Worm (Caenorhabditis elegans) whole organism, early embryonic: ENCODE data around the gene rha-2.

ENCODE experiments used
- B0310.2 ChIP-seq: sonication (generic microtip); optimal IDR thresholded peaks from 2 replicates; lab custom pipeline; 2016; ENCODE audit warnings: mild to moderate bottlenecking, missing genetic modification characterization, missing compliant biosample characterization
- F13C5.2 ChIP-seq: sonication (generic microtip); optimal IDR thresholded peaks from 2 replicates; lab custom pipeline; 2017; ENCODE audit warnings: mild to moderate bottlenecking, missing genetic modification characterization, inconsistent platforms, missing compliant biosample characterization
- aly-1 ChIP-seq: sonication (generic microtip); optimal IDR thresholded peaks from 2 replicates; lab custom pipeline; 2016; ENCODE audit warnings: missing genetic modification characterization, missing compliant biosample characterization
- ama-1 ChIP-seq: fragments of 150-350 bp; optimal IDR thresholded peaks from 2 replicates; lab custom pipeline; 2014
- flt-1 ChIP-seq: fragments of 200-800 bp; sonication (Bioruptor generic); IDR thresholded peaks from 2 replicates; pipeline ENCODE4 v1.3.6; 2022; ENCODE audit warnings: missing genetic modification characterization, missing compliant biosample characterization
- hmbx-1 ChIP-seq: sonication (generic microtip); optimal IDR thresholded peaks from 2 replicates; lab custom pipeline; 2016; ENCODE audit warnings: mild to moderate bottlenecking, missing genetic modification characterization, missing compliant biosample characterization
- hmg-4 ChIP-seq: fragments of 200-800 bp; sonication (Bioruptor generic); optimal IDR thresholded peaks from 2 replicates; lab custom pipeline; 2018; ENCODE audit warnings: mild to moderate bottlenecking, missing genetic modification characterization, missing compliant biosample characterization
- scrt-1 ChIP-seq: fragments of 200-800 bp; sonication (Bioruptor generic); IDR thresholded peaks from 2 replicates; pipeline ENCODE4 v1.3.6; 2022; ENCODE audit warnings: missing genetic modification characterization, missing compliant biosample characterization
- sea-1 ChIP-seq: fragments of 200-800 bp; sonication (Bioruptor generic); conservative IDR thresholded peaks from 2 replicates; pipeline ENCODE4 v1.3.6; 2022; ENCODE audit warnings: missing genetic modification characterization, missing compliant biosample characterization
- tbx-11 ChIP-seq: fragments of 200-800 bp; sonication (Bioruptor generic); IDR thresholded peaks from 2 replicates; pipeline ENCODE4 v1.3.6; 2022; ENCODE audit warnings: missing genetic modification characterization, missing compliant biosample characterization
- tbx-37 ChIP-seq: fragments of 200-800 bp; sonication (Bioruptor generic); conservative IDR thresholded peaks from 2 replicates; pipeline ENCODE4 v1.3.6; 2022; ENCODE audit warnings: missing genetic modification reagents, missing genetic modification characterization, missing compliant biosample characterization
- tra-4 ChIP-seq: sonication (generic microtip); optimal IDR thresholded peaks from 2 replicates; lab custom pipeline; 2017; ENCODE audit warnings: missing genetic modification characterization, missing compliant biosample characterization

DNA sequence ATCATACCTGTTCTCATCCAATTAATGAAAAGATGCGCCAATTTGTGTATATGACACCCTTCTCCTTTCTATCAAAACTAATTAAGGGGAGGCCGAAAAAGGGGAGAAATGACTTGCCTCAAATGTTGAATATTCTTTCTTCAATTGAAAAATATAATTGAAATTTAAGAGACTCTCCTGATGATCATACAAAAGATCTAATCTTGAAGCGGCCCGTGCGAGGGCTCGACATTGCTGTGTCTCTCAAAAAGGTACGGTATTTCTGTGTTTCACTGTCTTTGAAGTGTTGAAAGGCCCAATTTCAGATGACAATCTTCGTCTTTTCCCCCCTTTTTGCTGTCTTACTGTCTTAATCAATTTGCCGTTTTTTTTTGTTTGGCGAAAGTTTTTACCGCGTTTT lies 6.6 kb upstream of the rha-2 start:
- TF ChIP-seq sea-1 (no peak), scrt-1 (GFP tag; lab: Robert Waterston, UW) (no peak), aly-1 (tag; lab: Kevin White, UChicago) (no peak), tbx-11 (GFP tag; lab: Robert Waterston, UW) (no peak), flt-1 (GFP tag; lab: Robert Waterston, UW) (no peak), tra-4 (no peak), tbx-37 (no peak), ama-1 (no peak), B0310.2 (tag; lab: Kevin White, UChicago) (no peak), hmbx-1 (no peak), hmg-4 (no peak), F13C5.2 (no peak)
